Fruit fly (Drosophila melanogaster): ENCODE results near the gene CG15553.

Gene CG15553

DNA sequence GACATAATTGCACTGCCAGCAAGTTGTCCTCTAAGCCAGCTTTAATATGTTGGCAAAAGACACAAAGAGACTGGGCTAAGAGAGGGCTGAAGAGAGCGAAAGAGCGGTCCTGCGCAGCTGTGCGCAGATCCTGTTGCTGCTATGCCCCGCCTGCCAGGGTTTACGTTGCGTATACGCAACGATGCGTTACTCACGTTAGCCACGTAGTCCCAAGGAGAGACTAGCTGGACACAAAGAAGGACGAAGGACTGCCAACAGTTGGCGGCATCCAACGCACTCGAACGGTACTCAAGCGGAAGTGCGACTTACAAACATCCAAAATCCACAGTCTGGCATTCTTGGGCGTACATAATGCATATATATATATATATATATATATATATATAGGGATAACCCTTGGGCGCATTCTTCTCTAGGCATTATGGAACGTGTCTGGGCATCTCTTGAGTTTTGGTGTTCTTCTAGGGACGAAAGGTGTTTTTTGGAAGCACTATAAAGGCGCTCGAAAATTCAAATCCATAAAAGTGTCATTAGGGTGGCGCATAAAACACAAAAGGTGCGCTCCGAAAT, 19.0 kb upstream of the CG15553 start:
- TF ChIP-seq CG6792 (GFP tag; optimal IDR thresholded peaks at IDR 0.05) (no peak), spab (GFP tag; optimal IDR thresholded peaks at IDR 0.05) (no peak), CG7368 (GFP tag; optimal IDR thresholded peaks at IDR 0.05) (no peak), esn (GFP tag; optimal IDR thresholded peaks at IDR 0.05) (no peak), net (GFP tag; optimal IDR thresholded peaks at IDR 0.05) (no peak), Sox15 (GFP tag; optimal IDR thresholded peaks at IDR 0.05) (no peak), CG16779 (tag; optimal IDR thresholded peaks at IDR 0.05) (no peak), svp (GFP tag) (no peak), eg (GFP tag; IDR thresholded peaks at IDR 0.05) (no peak), salr (GFP tag; optimal IDR thresholded peaks at IDR 0.05) (no peak), CG1621 (tag; optimal IDR thresholded peaks at IDR 0.05) (no peak), Lpt (GFP tag; optimal IDR thresholded peaks at IDR 0.05) (no peak), lz (GFP tag; optimal IDR thresholded peaks at IDR 0.05) (no peak), achi (GFP tag; optimal IDR thresholded peaks at IDR 0.05) (no peak), Eip93F (GFP tag; optimal IDR thresholded peaks at IDR 0.05) (no peak), fd59A (GFP tag; optimal IDR thresholded peaks at IDR 0.05) (no peak), Ets21C (GFP tag; optimal IDR thresholded peaks at IDR 0.05) (no peak), CG3032 (tag; optimal IDR thresholded peaks at IDR 0.05) (no peak)

DNA sequence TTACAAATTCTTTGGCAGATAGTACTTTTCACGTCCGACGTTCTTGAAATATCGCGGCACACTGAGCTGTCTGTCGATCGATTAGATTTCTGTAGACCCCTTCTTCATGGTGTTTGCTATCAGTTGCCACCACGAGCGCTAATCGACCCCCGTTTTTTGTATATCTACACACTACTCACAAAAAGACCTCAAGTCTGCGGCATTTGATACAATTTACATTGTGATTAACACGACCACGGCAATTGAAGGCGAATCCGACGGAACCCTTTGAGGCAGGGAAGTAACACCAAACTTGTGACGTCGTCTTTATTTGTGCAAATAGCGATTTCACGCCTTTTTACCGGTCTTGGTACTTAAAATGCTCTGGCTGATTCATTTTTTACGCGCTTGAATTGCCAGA, 8.2 kb upstream of the CG15553 start, which contains the start of gene Mayo:
Mayo (minus strand) TSS at position 66 of the 400 bp plus-strand sequence.
- peak; percentile 66 for TF ChIP-seq fkh (GFP tag; optimal IDR thresholded peaks at IDR 0.05)
- no peak for TF ChIP-seq Hr38 (GFP tag; optimal IDR thresholded peaks at IDR 0.05)

DNA sequence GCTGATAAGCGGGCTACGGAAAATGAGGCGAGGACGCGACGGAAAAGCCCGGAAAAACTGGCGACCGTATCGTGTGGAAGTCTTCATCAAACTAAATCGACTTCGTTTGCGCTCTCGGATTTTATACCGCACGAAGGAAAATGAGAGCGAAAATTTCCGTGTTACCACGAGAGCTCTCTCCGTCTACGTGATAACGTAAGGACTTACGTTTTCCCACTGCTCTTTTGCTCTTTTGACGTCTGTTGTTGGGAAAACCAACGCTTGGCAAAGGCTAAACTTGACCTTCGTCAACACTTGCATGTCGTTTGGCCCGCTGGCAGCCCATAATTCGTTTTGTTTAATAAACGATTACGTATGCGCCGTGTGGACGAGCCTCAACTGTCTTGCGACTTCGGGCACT, 3.7 kb downstream of the CG15553 start, which contains the start of gene CG11317:
CG11317 (minus strand) TSS at position 101 of the 400 bp plus-strand sequence.
- TF ChIP-seq Hr4 (GFP tag; optimal IDR thresholded peaks at IDR 0.05) (no peak), CG8119 (GFP tag; IDR thresholded peaks at IDR 0.05) (no peak), lz (GFP tag; optimal IDR thresholded peaks at IDR 0.05) (no peak), ss (GFP tag; optimal IDR thresholded peaks at IDR 0.05) (no peak), Eip93F (GFP tag; optimal IDR thresholded peaks at IDR 0.05) (no peak), esn (GFP tag; optimal IDR thresholded peaks at IDR 0.05) (no peak), svp (GFP tag) (no peak), Smox (GFP tag; optimal IDR thresholded peaks at IDR 0.05) (no peak), salr (GFP tag; optimal IDR thresholded peaks at IDR 0.05) (no peak), Eip78C (GFP tag) (no peak), dac (GFP tag; optimal IDR thresholded peaks at IDR 0.05) (no peak)

DNA sequence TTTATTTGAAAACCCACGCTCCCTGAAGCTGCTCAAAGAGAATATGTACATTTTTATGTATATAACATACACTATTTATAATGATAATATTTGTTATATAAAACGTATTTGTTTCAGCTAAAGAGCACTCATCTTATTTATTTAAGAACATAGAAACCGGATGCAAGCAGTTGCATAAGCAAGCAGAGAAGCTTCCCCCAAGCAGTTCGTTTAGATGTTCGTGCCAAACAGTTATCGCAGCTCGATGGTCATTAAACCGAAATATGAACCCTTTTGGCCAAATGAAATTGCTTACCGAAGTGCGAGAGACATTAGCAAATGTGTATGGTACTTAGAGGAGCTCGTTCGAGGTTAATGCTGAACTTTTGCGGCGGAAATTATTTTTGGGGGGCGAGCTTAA, 11.0 kb downstream of the CG15553 start:
- no peak for TF ChIP-seq eg (GFP tag; IDR thresholded peaks at IDR 0.05)
- TF ChIP-seq svp (GFP tag) = peak; percentile 14

DNA sequence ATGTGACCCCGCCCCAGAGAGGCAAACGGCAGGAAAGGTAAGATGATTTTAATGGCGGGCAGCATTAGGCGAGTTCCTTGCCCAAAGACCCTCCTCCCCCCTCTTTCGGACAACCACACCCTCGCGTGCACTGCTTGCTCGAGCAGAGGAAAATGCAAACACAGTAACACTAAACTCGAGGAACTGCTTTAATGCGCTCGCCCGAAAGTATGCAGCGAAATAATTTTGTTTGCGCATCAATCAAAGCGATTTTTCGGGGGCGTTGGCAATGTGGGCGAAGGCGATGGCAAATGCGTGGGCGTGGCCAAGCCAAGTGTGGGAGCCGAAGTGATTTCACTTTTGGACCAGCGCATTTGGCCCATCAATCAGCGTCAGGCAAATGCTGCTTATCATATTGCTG, 14.6 kb downstream of the CG15553 start:
- peak; percentile 15; the same call in 1 of the 3 replicates for TF ChIP-seq eg (GFP tag; IDR thresholded peaks at IDR 0.05)
- TF ChIP-seq Eip78C (GFP tag) = peak; percentile 19
- TF ChIP-seq CG7368 (GFP tag; optimal IDR thresholded peaks at IDR 0.05) = no peak
- no peak for TF ChIP-seq CG3919 (GFP tag; optimal IDR thresholded peaks at IDR 0.05)
- no peak for TF ChIP-seq CG15336 (GFP tag; IDR thresholded peaks at IDR 0.05)
- 0 out of 3 replicates have a peak, but pooled peaks have one; percentile 9 for TF ChIP-seq CG6163 (GFP tag; IDR thresholded peaks at IDR 0.05)
- TF ChIP-seq CG32006 (GFP tag; optimal IDR thresholded peaks at IDR 0.05) = peak; percentile 9
- TF ChIP-seq fkh (GFP tag; optimal IDR thresholded peaks at IDR 0.05) = peak; percentile 46
- TF ChIP-seq CG11294 (GFP tag; IDR thresholded peaks at IDR 0.05) = peak; percentile 8; the same call in 1 of the 2 replicates
- TF ChIP-seq Ets96B (tag; optimal IDR thresholded peaks at IDR 0.05) = no peak
- TF ChIP-seq CG31627 (GFP tag; optimal IDR thresholded peaks at IDR 0.05) = peak; percentile 1
